Fruit fly (Drosophila melanogaster) whole organism, embryonic: Measurements from ENCODE around the gene Tob.

ENCODE experiments used
- Awh ChIP-seq: fragments of 200-800 bp; sonication (Bioruptor generic); IDR thresholded peaks from 2 replicates; pipeline ENCODE4, ENCODE4 v1.3.6; 2022; ENCODE audit warnings: missing biosample characterization, missing genetic modification characterization
- B-H1 ChIP-seq: fragments of 200-800 bp; sonication (Bioruptor generic); IDR thresholded peaks from 3 replicates; pipeline ENCODE4 v1.3.6; 2022; ENCODE audit warnings: missing biosample characterization, missing genetic modification characterization
- BtbVII ChIP-seq: fragments of 200-800 bp; sonication (Bioruptor generic); optimal IDR thresholded peaks from 3 replicates; lab custom pipeline; 2017; ENCODE audit warnings: missing biosample characterization, mild to moderate bottlenecking, missing genetic modification characterization
- CG10147 ChIP-seq: fragments of 200-800 bp; sonication (Bioruptor generic); optimal IDR thresholded peaks from 2 replicates; lab custom pipeline; 2019; ENCODE audit warnings: missing biosample characterization, mild to moderate bottlenecking, missing genetic modification characterization, moderate library complexity
- CG1024 ChIP-seq: fragments of 200-800 bp; sonication (Bioruptor generic); IDR thresholded peaks from 2 replicates; pipeline ENCODE4 v1.3.6; 2022; ENCODE audit warnings: missing biosample characterization, missing genetic modification characterization
- CG10543 ChIP-seq: fragments of 200-800 bp; sonication (Bioruptor generic); optimal IDR thresholded peaks from 3 replicates; lab custom pipeline; 2017; ENCODE audit warnings: missing biosample characterization, mild to moderate bottlenecking, missing genetic modification characterization, moderate library complexity
- CG10654 ChIP-seq: fragments of 200-800 bp; sonication (Bioruptor generic); optimal IDR thresholded peaks from 2 replicates; lab custom pipeline; 2016; ENCODE audit warnings: missing biosample characterization, missing genetic modification characterization
- CG12104 ChIP-seq: fragments of 200-800 bp; sonication (Bioruptor generic); optimal IDR thresholded peaks from 3 replicates; lab custom pipeline; 2016; ENCODE audit warnings: missing biosample characterization, missing genetic modification characterization
- CG12219 ChIP-seq: fragments of 200-800 bp; sonication (Bioruptor generic); optimal IDR thresholded peaks from 3 replicates; lab custom pipeline; 2018; ENCODE audit warnings: missing biosample characterization, mild to moderate bottlenecking, missing genetic modification characterization
- CG12744 ChIP-seq: fragments of 200-800 bp; sonication (Bioruptor generic); optimal IDR thresholded peaks from 2 replicates; lab custom pipeline; 2016; ENCODE audit warnings: missing biosample characterization, missing genetic modification characterization
- CG13894 ChIP-seq: fragments of 200-800 bp; sonication (Bioruptor generic); optimal IDR thresholded peaks from 3 replicates; lab custom pipeline; 2018; ENCODE audit warnings: missing biosample characterization, mild to moderate bottlenecking, missing genetic modification characterization, moderate library complexity
- CG14014 ChIP-seq: fragments of 200-800 bp; sonication (Bioruptor generic); IDR thresholded peaks from 2 replicates; pipeline ENCODE4 v1.3.6; 2022; ENCODE audit warnings: missing biosample characterization, missing genetic modification characterization
- CG14441 ChIP-seq: fragments of 200-800 bp; sonication (Bioruptor generic); IDR thresholded peaks from 2 replicates; pipeline ENCODE4 v1.3.6; 2022; ENCODE audit warnings: missing biosample characterization, missing genetic modification characterization
- CG14710 ChIP-seq: fragments of 200-800 bp; sonication (Bioruptor generic); optimal IDR thresholded peaks from 3 replicates; lab custom pipeline; 2019; ENCODE audit warnings: missing biosample characterization, mild to moderate bottlenecking, missing genetic modification characterization, moderate library complexity
- CG1529 ChIP-seq: fragments of 200-800 bp; sonication (Bioruptor generic); optimal IDR thresholded peaks from 3 replicates; lab custom pipeline; 2018; ENCODE audit warnings: missing biosample characterization, missing genetic modification characterization
- CG15479 ChIP-seq: fragments of 200-800 bp; sonication (Bioruptor generic); optimal IDR thresholded peaks from 3 replicates; lab custom pipeline; 2019; ENCODE audit warnings: missing biosample characterization, mild to moderate bottlenecking, missing genetic modification characterization, moderate library complexity
- CG15514 ChIP-seq: fragments of 200-800 bp; sonication (Bioruptor generic); optimal IDR thresholded peaks from 3 replicates; lab custom pipeline; 2017; ENCODE audit warnings: missing biosample characterization, missing genetic modification characterization, mild to moderate bottlenecking, moderate library complexity, missing genetic modification reagents
- CG17829 ChIP-seq: fragments of 200-800 bp; optimal IDR thresholded peaks from 2 replicates; lab custom pipeline; 2019; ENCODE audit warnings: missing biosample characterization, mild to moderate bottlenecking, missing genetic modification characterization, moderate library complexity
- CG31388 ChIP-seq: fragments of 200-800 bp; sonication (Bioruptor generic); optimal IDR thresholded peaks from 2 replicates; lab custom pipeline; 2016; ENCODE audit warnings: missing biosample characterization, missing genetic modification characterization
- CG3281 ChIP-seq: fragments of 200-800 bp; sonication (Bioruptor generic); optimal IDR thresholded peaks from 3 replicates; lab custom pipeline; 2017; ENCODE audit warnings: missing biosample characterization, mild to moderate bottlenecking, missing genetic modification characterization
- CG33557 ChIP-seq: fragments of 200-800 bp; sonication (Bioruptor generic); optimal IDR thresholded peaks from 2 replicates; lab custom pipeline; 2019; ENCODE audit warnings: missing biosample characterization, mild to moderate bottlenecking, missing genetic modification characterization, moderate library complexity
- CG6272 ChIP-seq: fragments of 200-800 bp; sonication (Bioruptor generic); IDR thresholded peaks from 2 replicates; pipeline ENCODE4 v1.3.6; 2022; ENCODE audit warnings: missing biosample characterization, missing genetic modification characterization
- CG6689 ChIP-seq: fragments of 200-800 bp; sonication (Bioruptor generic); IDR thresholded peaks from 2 replicates; pipeline ENCODE4 v1.3.6; 2022; ENCODE audit warnings: missing biosample characterization, missing genetic modification characterization
- CG7928 ChIP-seq: fragments of 200-800 bp; sonication (Bioruptor generic); optimal IDR thresholded peaks from 2 replicates; lab custom pipeline; 2017; ENCODE audit warnings: missing biosample characterization, mild to moderate bottlenecking, missing genetic modification characterization
- CG8944 ChIP-seq: fragments of 200-800 bp; sonication (Bioruptor generic); optimal IDR thresholded peaks from 3 replicates; lab custom pipeline; 2016; ENCODE audit warnings: missing biosample characterization, missing genetic modification characterization
- Dfd ChIP-seq, 2 experiments: fragments of >200 bp; optimal IDR thresholded peaks; 2 replicates each; lab custom pipeline; 2017; ENCODE audit warnings: missing biosample characterization in 2 of 2, missing genetic modification characterization in 2 of 2
- H15 ChIP-seq: fragments of 200-800 bp; sonication (Bioruptor generic); IDR thresholded peaks from 3 replicates; pipeline ENCODE4 v1.3.6; 2022; ENCODE audit warnings: missing biosample characterization, missing genetic modification characterization
- HLH3B ChIP-seq: fragments of 200-800 bp; sonication (Bioruptor generic); IDR thresholded peaks from 2 replicates; pipeline ENCODE4 v1.3.6; 2022; ENCODE audit warnings: missing biosample characterization, missing genetic modification characterization
- Hsf ChIP-seq: fragments of 200-800 bp; sonication (Bioruptor generic); optimal IDR thresholded peaks from 3 replicates; lab custom pipeline; 2016; ENCODE audit warnings: missing biosample characterization, missing genetic modification characterization
- NC2α ChIP-seq: fragments of 200-800 bp; sonication (Bioruptor generic); optimal IDR thresholded peaks from 2 replicates; lab custom pipeline; 2016; ENCODE audit warnings: missing biosample characterization, missing genetic modification characterization
- NFAT ChIP-seq: fragments of 200-800 bp; sonication (Bioruptor generic); IDR thresholded peaks from 2 replicates; pipeline ENCODE4 v1.3.6; 2022; ENCODE audit warnings: missing biosample characterization, missing genetic modification characterization
- Nf-YB ChIP-seq: fragments of 200-800 bp; sonication (Bioruptor generic); optimal IDR thresholded peaks from 3 replicates; lab custom pipeline; 2019; ENCODE audit warnings: missing biosample characterization, mild to moderate bottlenecking, missing genetic modification characterization, moderate library complexity
- Ravus ChIP-seq: fragments of 200-800 bp; sonication (Bioruptor generic); IDR thresholded peaks from 2 replicates; pipeline ENCODE4 v1.3.6; 2022; ENCODE audit warnings: missing biosample characterization, missing genetic modification characterization
- Trl ChIP-seq, 3 experiments: fragments of >200 bp in 2 of 3; fragments of 200-800 bp in 1 of 3; sonication (Bioruptor generic) in 1 of 3; optimal IDR thresholded peaks; 2 replicates in 1 of 3; 3 replicates in 2 of 3; lab custom pipeline; 2016 to 2017; ENCODE audit warnings: missing biosample characterization in 1 of 3, missing genetic modification characterization in 1 of 3
- aop ChIP-seq: fragments of 200-800 bp; sonication (Bioruptor generic); IDR thresholded peaks from 2 replicates; pipeline ENCODE4 v1.3.6; 2022; ENCODE audit warnings: missing biosample characterization, missing genetic modification characterization
- ci ChIP-seq: fragments of 200-800 bp; sonication (Bioruptor generic); IDR thresholded peaks from 3 replicates; pipeline ENCODE4 v1.3.6; 2022; ENCODE audit warnings: missing biosample characterization, missing genetic modification characterization
- crol ChIP-seq: fragments of 200-800 bp; sonication (Bioruptor generic); IDR thresholded peaks from 2 replicates; pipeline ENCODE4 v1.3.6; 2022; ENCODE audit warnings: missing biosample characterization, missing genetic modification characterization
- fd64A ChIP-seq: fragments of 200-800 bp; sonication (Bioruptor generic); optimal IDR thresholded peaks from 3 replicates; lab custom pipeline; 2018; ENCODE audit warnings: missing biosample characterization, mild to moderate bottlenecking, missing genetic modification characterization
- gcm2 ChIP-seq: fragments of 200-800 bp; sonication (Bioruptor generic); optimal IDR thresholded peaks from 2 replicates; lab custom pipeline; 2016; ENCODE audit warnings: missing biosample characterization, missing genetic modification characterization
- hb ChIP-seq: fragments of 200-800 bp; sonication (Bioruptor generic); IDR thresholded peaks from 3 replicates; pipeline ENCODE4 v1.3.6; 2022; ENCODE audit warnings: missing biosample characterization, missing genetic modification characterization; ENCODE audit not compliant: partially characterized antibody
- insv ChIP-seq, 2 experiments: fragments of 200-800 bp; sonication (Bioruptor generic); optimal IDR thresholded peaks; 3 replicates each; lab custom pipeline; 2016 to 2018; ENCODE audit warnings: missing biosample characterization in 2 of 2, missing genetic modification characterization in 2 of 2
- maf-S ChIP-seq: fragments of 200-800 bp; sonication (Bioruptor generic); optimal IDR thresholded peaks from 2 replicates; lab custom pipeline; 2016; ENCODE audit warnings: missing biosample characterization, missing genetic modification characterization
- mld ChIP-seq: fragments of 200-800 bp; sonication (Bioruptor generic); IDR thresholded peaks from 3 replicates; pipeline ENCODE4 v1.3.6; 2022; ENCODE audit warnings: missing biosample characterization, missing genetic modification characterization; ENCODE audit not compliant: partially characterized antibody
- nmo ChIP-seq: fragments of 200-800 bp; sonication (Bioruptor generic); optimal IDR thresholded peaks from 2 replicates; lab custom pipeline; 2018; ENCODE audit warnings: missing biosample characterization, mild to moderate bottlenecking, missing genetic modification characterization, moderate library complexity
- pum ChIP-seq: fragments of 200-800 bp; sonication (Bioruptor generic); optimal IDR thresholded peaks from 2 replicates; lab custom pipeline; 2016; ENCODE audit warnings: missing biosample characterization, missing genetic modification characterization
- ranshi ChIP-seq: fragments of 200-800 bp; sonication (Bioruptor generic); IDR thresholded peaks from 2 replicates; pipeline ENCODE4 v1.3.6; 2022; ENCODE audit warnings: missing biosample characterization, missing genetic modification characterization
- sim ChIP-seq: fragments of 200-800 bp; sonication (Bioruptor generic); IDR thresholded peaks from 2 replicates; pipeline ENCODE4 v1.3.6; 2022; ENCODE audit warnings: missing biosample characterization, missing genetic modification characterization
- stc ChIP-seq: fragments of 200-800 bp; sonication (Bioruptor generic); IDR thresholded peaks from 2 replicates; pipeline ENCODE4 v1.3.6; 2022; ENCODE audit warnings: missing biosample characterization, missing genetic modification characterization
- tin ChIP-seq: fragments of 200-800 bp; sonication (Bioruptor generic); optimal IDR thresholded peaks from 3 replicates; lab custom pipeline; 2016; ENCODE audit warnings: missing biosample characterization, missing genetic modification characterization
- tio ChIP-seq: fragments of 200-800 bp; sonication (Bioruptor generic); optimal IDR thresholded peaks from 2 replicates; lab custom pipeline; 2017; ENCODE audit warnings: missing biosample characterization, missing genetic modification characterization, inconsistent platforms
- toy ChIP-seq: fragments of 200-800 bp; sonication (Bioruptor generic); IDR thresholded peaks from 2 replicates; pipeline ENCODE4 v1.3.6; 2022; ENCODE audit warnings: missing biosample characterization, missing genetic modification characterization
- zen2 ChIP-seq: fragments of 200-800 bp; sonication (Bioruptor generic); IDR thresholded peaks from 3 replicates; pipeline ENCODE4 v1.3.6; 2022; ENCODE audit warnings: missing biosample characterization, missing genetic modification characterization; ENCODE audit not compliant: partially characterized antibody
- zf30C ChIP-seq: fragments of 200-800 bp; sonication (Bioruptor generic); optimal IDR thresholded peaks from 3 replicates; lab custom pipeline; 2018; ENCODE audit warnings: missing biosample characterization, mild to moderate bottlenecking, missing genetic modification characterization

Gene Tob

dm6 chrX:16140603-16141002, 49.3 kb upstream of the Tob start (continued):
- TF ChIP-seq CG8944 (peak; percentile 25), Ravus (no peak), CG10654 (GFP tag; lab: Kevin White, UChicago) (peak; percentile 24), CG7928 (GFP tag; lab: Kevin White, UChicago) (no peak), CG1024 (GFP tag; lab: Robert Waterston, UW) (no peak), CG10147 (GFP tag; lab: Kevin White, UChicago) (peak; percentile 62), Nf-YB (GFP tag; lab: Kevin White, UChicago) (peak; percentile 72), B-H1 (GFP tag; lab: Robert Waterston, UW) (no peak), CG10543 (GFP tag; lab: Kevin White, UChicago) (peak; percentile 50), stc (GFP tag; lab: Robert Waterston, UW) (0 out of 2 replicates have a peak, but pooled peaks have one; percentile 32), tio (GFP tag; lab: Kevin White, UChicago) (no peak), CG14014 (no peak), tin (peak; percentile 37), BtbVII (GFP tag; lab: Kevin White, UChicago) (peak; percentile 69), Hsf (GFP tag; lab: Kevin White, UChicago) (peak; percentile 41), insv (GFP tag; optimal IDR thresholded peaks at IDR 0.05; lab: Kevin White, UChicago) (no peak), fd64A (no peak), mld (GFP tag; lab: Robert Waterston, UW) (no peak), maf-S (no peak), CG17829 (tag; lab: Kevin White, UChicago) (peak; percentile 70), CG12219 (GFP tag; lab: Kevin White, UChicago) (peak; percentile 52), CG15479 (GFP tag; lab: Kevin White, UChicago) (no peak), NFAT (peak; percentile 13; the same call in 1 of the 2 replicates), CG13894 (tag; lab: Kevin White, UChicago) (no peak), sim (no peak), ci (GFP tag; lab: Robert Waterston, UW) (peak; percentile 58; the same call in 1 of the 3 replicates), CG14710 (tag; lab: Kevin White, UChicago) (peak; percentile 82), NC2α (GFP tag; lab: Kevin White, UChicago) (no peak), Awh (GFP tag; lab: Robert Waterston, UW) (no peak), zf30C (GFP tag; lab: Kevin White, UChicago) (no peak), toy (GFP tag; lab: Robert Waterston, UW) (no peak), CG12744 (GFP tag; lab: Kevin White, UChicago) (no peak), CG31388 (GFP tag; lab: Kevin White, UChicago) (no peak), hb (no peak), nmo (GFP tag; lab: Kevin White, UChicago) (peak; percentile 88), CG33557 (GFP tag; lab: Kevin White, UChicago) (peak; percentile 71), CG6272 (GFP tag; lab: Robert Waterston, UW) (no peak), CG15514 (GFP tag; lab: Kevin White, UChicago) (no peak)
- TF ChIP-seq, all 482 proteins: peak for 218

DNA sequence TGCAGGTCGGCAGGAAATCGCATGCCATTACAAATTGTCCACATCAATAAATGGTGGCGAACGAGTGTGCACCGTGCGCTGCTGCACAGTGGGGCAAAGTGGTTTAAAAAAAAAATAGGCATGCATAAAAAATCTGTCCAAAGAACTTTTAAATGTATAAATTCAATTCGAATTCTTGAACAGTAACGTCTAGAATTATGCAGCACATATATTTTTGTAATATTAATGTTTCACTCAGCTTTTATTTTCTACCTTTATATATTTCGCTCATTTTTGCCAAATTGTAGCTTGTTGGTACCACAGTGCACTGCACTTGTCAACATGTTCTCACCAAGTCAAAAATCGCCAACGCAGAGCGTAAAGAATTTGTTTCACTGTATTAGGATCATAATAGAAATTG, 47.7 kb upstream of the Tob start:
- TF ChIP-seq zen2: no peak
- no peak for TF ChIP-seq ranshi (GFP tag; lab: Robert Waterston, UW)
- TF ChIP-seq CG14441: no peak
- no peak for TF ChIP-seq aop (GFP tag; lab: Robert Waterston, UW)
- TF ChIP-seq crol: no peak
- no peak for TF ChIP-seq CG1529 (GFP tag; lab: Kevin White, UChicago)
- no peak for TF ChIP-seq Trl (optimal IDR thresholded peaks at IDR 0.05; lab: Kevin White, UChicago)
- TF ChIP-seq Trl (GFP tag; optimal IDR thresholded peaks at IDR 0.05; lab: Kevin White, UChicago): no peak
- no peak for TF ChIP-seq CG6689 (GFP tag; lab: Robert Waterston, UW)
- TF ChIP-seq pum: no peak
- no peak for TF ChIP-seq gcm2 (GFP tag; lab: Kevin White, UChicago)
- no peak for TF ChIP-seq CG12104 (GFP tag; lab: Kevin White, UChicago)
- no peak for TF ChIP-seq HLH3B (GFP tag; lab: Robert Waterston, UW)
- TF ChIP-seq CG3281: no peak
- no peak for TF ChIP-seq Dfd (GFP tag; optimal IDR thresholded peaks at IDR 0.05; lab: Kevin White, UChicago)
- no peak for TF ChIP-seq H15 (GFP tag; lab: Robert Waterston, UW)
